Worm (Caenorhabditis elegans) whole organism, L2 larva: ENCODE data around the gene F53A2.1.

Experiments used
- elt-1 ChIP-seq: fragments of 150-350 bp; optimal IDR thresholded peaks from 2 replicates; lab custom pipeline; 2014; ENCODE audit warnings: missing biosample characterization, missing genetic modification characterization
- fos-1 ChIP-seq: fragments of 150-350 bp; optimal IDR thresholded peaks from 2 replicates; lab custom pipeline; 2014; ENCODE audit warnings: missing biosample characterization, missing genetic modification characterization
- nhr-129 ChIP-seq: fragments of 150-350 bp; optimal IDR thresholded peaks from 2 replicates; lab custom pipeline; 2014; ENCODE audit warnings: missing biosample characterization, missing genetic modification characterization
- nhr-237 ChIP-seq: fragments of 150-350 bp; optimal IDR thresholded peaks from 2 replicates; lab custom pipeline; 2014; ENCODE audit warnings: missing biosample characterization, missing genetic modification characterization
- nhr-6 ChIP-seq: fragments of 150-350 bp; optimal IDR thresholded peaks from 2 replicates; lab custom pipeline; 2014; ENCODE audit warnings: missing biosample characterization, missing genetic modification characterization
- nhr-77 ChIP-seq: fragments of 150-350 bp; optimal IDR thresholded peaks from 2 replicates; lab custom pipeline; 2014; ENCODE audit warnings: missing biosample characterization, missing genetic modification characterization

DNA sequence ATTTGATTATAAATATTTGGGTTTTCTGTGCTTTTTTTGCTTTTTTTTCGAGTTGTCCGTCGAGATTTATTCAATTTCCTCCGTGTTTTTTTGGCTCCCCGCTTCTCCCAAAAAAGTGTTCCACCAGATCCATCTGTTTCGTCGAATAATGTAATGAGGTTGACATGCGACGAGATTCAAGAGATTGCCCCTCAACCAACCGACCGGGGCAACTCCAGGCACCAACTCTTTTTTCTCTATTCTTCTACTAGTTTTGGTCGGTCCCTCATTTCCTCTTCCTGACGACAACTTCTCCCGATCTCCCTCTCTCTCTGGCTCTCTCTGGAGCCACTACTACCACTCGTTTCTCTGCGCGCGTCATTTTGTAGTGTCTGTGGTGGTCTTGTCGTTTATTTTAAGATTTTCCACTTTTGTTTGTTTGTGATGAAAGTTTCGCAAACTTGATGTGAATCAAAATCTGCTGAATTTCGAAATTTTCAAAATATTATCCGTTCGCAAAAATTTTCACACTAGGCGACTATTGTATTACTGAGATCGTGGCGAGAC lies 23.2 kb upstream of the F53A2.1 start:
- TF ChIP-seq nhr-77 (no peak), elt-1 (tag; lab: Kevin White, UChicago) (no peak), nhr-129 (tag; lab: Kevin White, UChicago) (no peak), fos-1 (tag; lab: Kevin White, UChicago) (no peak), nhr-6 (tag; lab: Kevin White, UChicago) (no peak), nhr-237 (no peak)
